Worm (Caenorhabditis elegans) whole organism, L2 larva: ENCODE measurements around the gene F41E6.17.

Experiments
- C34F6.9 ChIP-seq: fragments of 150-350 bp; optimal IDR thresholded peaks from 2 replicates; lab custom pipeline; 2014; ENCODE audit warnings: missing biosample characterization, missing genetic modification characterization
- F13H6.1 ChIP-seq: sonication (generic microtip); optimal IDR thresholded peaks from 2 replicates; lab custom pipeline; 2016; ENCODE audit warnings: missing genetic modification characterization, missing compliant biosample characterization
- R02D3.7 ChIP-seq: fragments of 150-350 bp; optimal IDR thresholded peaks from 2 replicates; lab custom pipeline; 2014; ENCODE audit warnings: missing biosample characterization, missing genetic modification characterization
- ZK546.5 ChIP-seq: sonication (generic microtip); optimal IDR thresholded peaks from 2 replicates; lab custom pipeline; 2017; ENCODE audit warnings: missing biosample characterization, missing genetic modification characterization
- alr-1 ChIP-seq: fragments of 150-350 bp; optimal IDR thresholded peaks from 2 replicates; lab custom pipeline; 2014; ENCODE audit warnings: missing biosample characterization, missing genetic modification characterization
- aly-2 ChIP-seq: fragments of 150-350 bp; optimal IDR thresholded peaks from 2 replicates; lab custom pipeline; 2014; ENCODE audit warnings: missing biosample characterization, missing genetic modification characterization
- blmp-1 ChIP-seq: sonication (generic microtip); optimal IDR thresholded peaks from 2 replicates; lab custom pipeline; 2017; ENCODE audit warnings: missing genetic modification characterization, mild to moderate bottlenecking, missing compliant biosample characterization, antibody characterized with exemption, moderate library complexity; ENCODE audit not compliant: insufficient read depth
- crh-2 ChIP-seq: sonication (generic microtip); optimal IDR thresholded peaks from 2 replicates; lab custom pipeline; 2017; ENCODE audit warnings: missing biosample characterization, missing genetic modification characterization
- dmd-4 ChIP-seq: sonication (generic microtip); optimal IDR thresholded peaks from 2 replicates; lab custom pipeline; 2017; ENCODE audit warnings: missing biosample characterization, missing genetic modification characterization
- elt-1 ChIP-seq: fragments of 150-350 bp; optimal IDR thresholded peaks from 2 replicates; lab custom pipeline; 2014; ENCODE audit warnings: missing biosample characterization, missing genetic modification characterization
- fos-1 ChIP-seq: fragments of 150-350 bp; optimal IDR thresholded peaks from 2 replicates; lab custom pipeline; 2014; ENCODE audit warnings: missing biosample characterization, missing genetic modification characterization
- gmeb-1 ChIP-seq: fragments of 150-350 bp; optimal IDR thresholded peaks from 2 replicates; lab custom pipeline; 2014; ENCODE audit warnings: missing biosample characterization, missing genetic modification characterization
- lin-11 ChIP-seq: fragments of 150-350 bp; sonication (generic microtip); optimal IDR thresholded peaks from 2 replicates; lab custom pipeline; 2014; ENCODE audit warnings: missing biosample characterization, missing genetic modification characterization, inconsistent platforms, mixed read lengths
- lin-13 ChIP-seq: fragments of 150-350 bp; optimal IDR thresholded peaks from 2 replicates; lab custom pipeline; 2014; ENCODE audit warnings: missing biosample characterization, missing genetic modification reagents, missing genetic modification characterization
- lin-39 ChIP-seq: fragments of 150-350 bp; optimal IDR thresholded peaks from 2 replicates; lab custom pipeline; 2014; ENCODE audit warnings: missing biosample characterization, missing genetic modification reagents, missing genetic modification characterization
- lsy-2 ChIP-seq, 2 experiments: fragments of 150-350 bp in 1 of 2; sonication (generic microtip) in 1 of 2; optimal IDR thresholded peaks; 2 replicates each; lab custom pipeline; 2014 to 2017; ENCODE audit warnings: missing biosample characterization in 2 of 2, missing genetic modification characterization in 2 of 2
- mab-5 ChIP-seq: fragments of 150-350 bp; optimal IDR thresholded peaks from 2 replicates; lab custom pipeline; 2014; ENCODE audit warnings: missing biosample characterization, missing genetic modification characterization
- mbf-1 ChIP-seq: sonication (generic microtip); optimal IDR thresholded peaks from 2 replicates; lab custom pipeline; 2017; ENCODE audit warnings: missing biosample characterization, missing genetic modification characterization
- mdl-1 ChIP-seq, 2 experiments: fragments of 150-350 bp in 1 of 2; sonication (generic microtip) in 1 of 2; optimal IDR thresholded peaks; 2 replicates each; lab custom pipeline; 2017; ENCODE audit warnings: missing biosample characterization in 2 of 2, missing genetic modification characterization in 2 of 2
- nhr-10 ChIP-seq: sonication (generic microtip); optimal IDR thresholded peaks from 2 replicates; lab custom pipeline; 2017; ENCODE audit warnings: missing biosample characterization, missing genetic modification characterization
- nhr-11 ChIP-seq: fragments of 150-350 bp; optimal IDR thresholded peaks from 2 replicates; lab custom pipeline; 2014; ENCODE audit warnings: missing biosample characterization, missing genetic modification characterization
- nhr-12 ChIP-seq: fragments of 150-350 bp; optimal IDR thresholded peaks from 2 replicates; lab custom pipeline; 2014; ENCODE audit warnings: missing biosample characterization, missing genetic modification characterization
- nhr-129 ChIP-seq: fragments of 150-350 bp; optimal IDR thresholded peaks from 2 replicates; lab custom pipeline; 2014; ENCODE audit warnings: missing biosample characterization, missing genetic modification characterization
- nhr-21 ChIP-seq: fragments of 150-350 bp; optimal IDR thresholded peaks from 2 replicates; lab custom pipeline; 2014; ENCODE audit warnings: missing biosample characterization, missing genetic modification characterization
- nhr-23 ChIP-seq: fragments of 150-350 bp; optimal IDR thresholded peaks from 2 replicates; lab custom pipeline; 2014; ENCODE audit warnings: missing biosample characterization, missing genetic modification reagents, missing genetic modification characterization
- nhr-237 ChIP-seq: fragments of 150-350 bp; optimal IDR thresholded peaks from 2 replicates; lab custom pipeline; 2014; ENCODE audit warnings: missing biosample characterization, missing genetic modification characterization
- nhr-25 ChIP-seq: fragments of 150-350 bp; sonication (generic microtip); optimal IDR thresholded peaks from 3 replicates; lab custom pipeline; 2014; ENCODE audit warnings: missing biosample characterization, missing genetic modification characterization
- nhr-77 ChIP-seq: fragments of 150-350 bp; optimal IDR thresholded peaks from 2 replicates; lab custom pipeline; 2014; ENCODE audit warnings: missing biosample characterization, missing genetic modification characterization
- peb-1 ChIP-seq: fragments of 150-350 bp; optimal IDR thresholded peaks from 2 replicates; lab custom pipeline; 2014; ENCODE audit warnings: missing biosample characterization, missing genetic modification characterization
- sem-4 ChIP-seq: fragments of 150-350 bp; optimal IDR thresholded peaks from 2 replicates; lab custom pipeline; 2014; ENCODE audit warnings: missing biosample characterization, missing genetic modification reagents, missing genetic modification characterization
- skn-1 ChIP-seq: sonication (generic microtip); optimal IDR thresholded peaks from 2 replicates; lab custom pipeline; 2017; ENCODE audit warnings: missing biosample characterization, missing genetic modification characterization
- sma-3 ChIP-seq: sonication (generic microtip); optimal IDR thresholded peaks from 2 replicates; lab custom pipeline; 2016; ENCODE audit warnings: missing genetic modification reagents, missing genetic modification characterization, missing compliant biosample characterization
- sma-9 ChIP-seq, 2 experiments: fragments of 150-350 bp in 1 of 2; sonication (generic microtip) in 1 of 2; optimal IDR thresholded peaks; 2 replicates each; lab custom pipeline; 2014 to 2016; ENCODE audit warnings: missing genetic modification characterization in 2 of 2, mild to moderate bottlenecking in 1 of 2, missing biosample characterization in 1 of 2, missing compliant biosample characterization in 1 of 2, missing genetic modification reagents in 1 of 2, moderate library complexity in 1 of 2
- snpc-4 ChIP-seq: fragments of 150-350 bp; optimal IDR thresholded peaks from 2 replicates; lab custom pipeline; 2014; ENCODE audit warnings: missing biosample characterization, missing genetic modification characterization
- unc-62 ChIP-seq: fragments of 150-350 bp; optimal IDR thresholded peaks from 2 replicates; lab custom pipeline; 2014; ENCODE audit warnings: missing biosample characterization, missing genetic modification reagents, missing genetic modification characterization
- zag-1 ChIP-seq: fragments of 150-350 bp; optimal IDR thresholded peaks from 2 replicates; lab custom pipeline; 2014; ENCODE audit warnings: missing biosample characterization, missing genetic modification characterization
- ztf-1 ChIP-seq: fragments of 200-800 bp; sonication (Bioruptor generic); conservative IDR thresholded peaks from 2 replicates; pipeline ENCODE4 v1.3.6; 2022; ENCODE audit warnings: missing genetic modification characterization, missing compliant biosample characterization
- ztf-11 ChIP-seq: sonication (generic microtip); optimal IDR thresholded peaks from 2 replicates; lab custom pipeline; 2017; ENCODE audit warnings: missing biosample characterization, missing genetic modification characterization
- ztf-4 ChIP-seq: fragments of 150-350 bp; optimal IDR thresholded peaks from 2 replicates; lab custom pipeline; 2014; ENCODE audit warnings: missing biosample characterization, missing genetic modification characterization

F41E6.17 gene

DNA sequence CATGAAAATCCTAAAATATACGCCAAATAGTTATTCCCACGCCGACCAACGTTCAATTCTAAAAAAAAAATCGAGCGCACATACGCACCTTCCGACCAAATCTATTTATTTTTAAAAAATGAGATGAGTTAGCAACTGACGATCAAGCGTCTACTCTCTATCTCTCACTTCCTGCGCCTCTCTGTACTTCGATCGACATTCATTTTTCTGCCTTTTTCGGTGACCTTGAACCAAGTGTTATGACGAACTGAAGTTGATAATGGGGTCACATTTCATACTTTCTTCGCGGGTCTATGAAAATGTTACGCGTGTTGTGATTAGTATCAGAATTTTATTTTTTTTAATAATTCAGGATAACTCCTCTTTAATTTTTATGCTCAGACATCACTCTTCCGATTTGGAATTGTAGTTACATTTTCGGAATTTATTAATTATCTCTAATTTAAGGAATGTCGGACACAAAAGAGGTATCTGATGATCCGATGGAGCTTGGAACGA is 16.5 kb upstream of the F41E6.17 start, which contains the start of gene smk-1:
smk-1 (plus strand) TSS at position 448 of the 498 bp plus-strand sequence.
- TF ChIP-seq blmp-1 (tag; lab: Kevin White, UChicago): peak; percentile 22
- no peak for TF ChIP-seq lsy-2 (tag; optimal IDR thresholded peaks at IDR 0.05; lab: Kevin White, UChicago)
- no peak for TF ChIP-seq ztf-1 (GFP tag; lab: Robert Waterston, UW)
- peak; percentile 27 for TF ChIP-seq crh-2
- no peak for TF ChIP-seq nhr-77 (tag; lab: Kevin White, UChicago)
- TF ChIP-seq lin-11: no peak
- no peak for TF ChIP-seq alr-1
- peak; percentile 26 for TF ChIP-seq gmeb-1 (tag; lab: Kevin White, UChicago)
- peak; percentile 49 for TF ChIP-seq nhr-21 (tag; lab: Kevin White, UChicago)
- no peak for TF ChIP-seq nhr-10 (tag; lab: Kevin White, UChicago)
- peak; percentile 50 for TF ChIP-seq fos-1 (tag; lab: Kevin White, UChicago)
- TF ChIP-seq sma-9 (GFP tag; optimal IDR thresholded peaks at IDR 0.05; lab: Kevin White, UChicago): peak; percentile 67
- TF ChIP-seq sma-9 (tag; optimal IDR thresholded peaks at IDR 0.05; lab: Kevin White, UChicago): no peak
- TF ChIP-seq peb-1 (tag; lab: Kevin White, UChicago): no peak
- TF ChIP-seq lin-39 (tag; lab: Kevin White, UChicago): no peak
- TF ChIP-seq zag-1 (tag; lab: Kevin White, UChicago): no peak
- no peak for TF ChIP-seq lin-13 (GFP tag; lab: Kevin White, UChicago)
- TF ChIP-seq nhr-23 (tag; lab: Kevin White, UChicago): no peak
- no peak for TF ChIP-seq elt-1 (tag; lab: Kevin White, UChicago)
- peak; percentile 22 for TF ChIP-seq C34F6.9
- no peak for TF ChIP-seq R02D3.7 (tag; lab: Kevin White, UChicago)
- no peak for TF ChIP-seq nhr-12 (tag; lab: Kevin White, UChicago)
- TF ChIP-seq mbf-1 (tag; lab: Kevin White, UChicago): no peak
- no peak for TF ChIP-seq unc-62 (GFP tag; lab: Kevin White, UChicago)
- TF ChIP-seq ztf-4 (tag; lab: Kevin White, UChicago): peak; percentile 41
- peak; percentile 82 for TF ChIP-seq nhr-25 (tag; lab: Kevin White, UChicago)
- no peak for TF ChIP-seq mab-5
- peak; percentile 39 for TF ChIP-seq sma-3
- TF ChIP-seq ZK546.5 (tag; lab: Kevin White, UChicago): no peak
- no peak for TF ChIP-seq F13H6.1 (tag; lab: Kevin White, UChicago)
- TF ChIP-seq mdl-1 (tag; optimal IDR thresholded peaks at IDR 0.05; lab: Kevin White, UChicago): no peak
- peak; percentile 17 for TF ChIP-seq sem-4 (tag; lab: Kevin White, UChicago)
- TF ChIP-seq, all 48 proteins: peak for 11

DNA sequence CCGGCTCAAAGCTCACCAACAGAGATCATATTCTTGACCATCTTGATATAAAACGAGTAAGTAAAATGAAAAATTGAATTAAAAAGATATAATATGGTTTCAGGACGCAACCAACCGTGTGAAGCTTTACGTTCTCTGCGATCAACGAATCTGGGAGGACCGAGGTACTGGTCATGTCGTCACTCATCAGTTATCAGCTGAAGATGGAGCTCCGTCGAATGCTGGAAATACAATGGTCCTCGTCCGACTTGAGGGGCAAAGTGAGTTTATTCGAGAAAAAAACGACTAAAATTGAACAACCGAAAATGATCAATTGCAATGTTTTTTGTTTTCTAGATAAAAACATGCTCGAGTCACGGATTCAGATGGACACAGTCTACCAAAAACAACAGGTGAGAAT is 15.4 kb upstream of the F41E6.17 start:
- no peak for TF ChIP-seq nhr-129
- TF ChIP-seq snpc-4: no peak
- no peak for TF ChIP-seq nhr-11
- no peak for TF ChIP-seq dmd-4 (tag; lab: Kevin White, UChicago)
- TF ChIP-seq lin-13 (GFP tag; lab: Kevin White, UChicago): no peak
- no peak for TF ChIP-seq crh-2
- no peak for TF ChIP-seq nhr-23 (tag; lab: Kevin White, UChicago)
- no peak for TF ChIP-seq lin-11
- TF ChIP-seq skn-1 (tag; lab: Kevin White, UChicago): no peak
- no peak for TF ChIP-seq ztf-11 (tag; lab: Kevin White, UChicago)
- TF ChIP-seq peb-1 (tag; lab: Kevin White, UChicago): no peak
- no peak for TF ChIP-seq mdl-1 (tag; optimal IDR thresholded peaks at IDR 0.05; lab: Kevin White, UChicago)
- no peak for TF ChIP-seq R02D3.7 (tag; lab: Kevin White, UChicago)
- TF ChIP-seq aly-2 (tag; lab: Kevin White, UChicago): no peak
- no peak for TF ChIP-seq unc-62 (GFP tag; lab: Kevin White, UChicago)
- no peak for TF ChIP-seq nhr-237 (tag; lab: Kevin White, UChicago)
- TF ChIP-seq nhr-21 (tag; lab: Kevin White, UChicago): no peak
- TF ChIP-seq, all 48 proteins: peak for 0
